Worm (Caenorhabditis elegans): Measurements from ENCODE around the gene mrps-22.
A peak's percentile ranks its signal among the peaks of the same experiment; 100 is the strongest.

mrps-22 gene

ce11 chrII:10547803-10548693 is 34.4 kb upstream of the mrps-22 start:
- TF ChIP-seq snpc-4 (tag; optimal IDR thresholded peaks at IDR 0.05) (no peak), elt-3 (tag; optimal IDR thresholded peaks at IDR 0.05) (no peak), cnd-1 (tag; optimal IDR thresholded peaks at IDR 0.05) (peak; percentile 56), mab-5 (tag; optimal IDR thresholded peaks at IDR 0.05) (no peak), mep-1 (tag; optimal IDR thresholded peaks at IDR 0.05) (no peak), tbx-8 (GFP tag; optimal IDR thresholded peaks at IDR 0.05) (no peak), ceh-83 (GFP tag; optimal IDR thresholded peaks at IDR 0.05) (no peak), nhr-12 (tag; optimal IDR thresholded peaks at IDR 0.05) (no peak), drap-1 (GFP tag; optimal IDR thresholded peaks at IDR 0.05) (no peak), sptf-1 (tag; optimal IDR thresholded peaks at IDR 0.05) (peak; percentile 11), M03D4.4 (tag; optimal IDR thresholded peaks at IDR 0.05) (peak; percentile 5)

- TF ChIP-seq mls-2 (tag; optimal IDR thresholded peaks at IDR 0.05), result peak; percentile 28
- peak; percentile 42 for TF ChIP-seq nhr-12 (tag; optimal IDR thresholded peaks at IDR 0.05)
- TF ChIP-seq M03D4.4 (tag; optimal IDR thresholded peaks at IDR 0.05), result no peak
- TF ChIP-seq drap-1 (GFP tag; optimal IDR thresholded peaks at IDR 0.05), result peak; percentile 11
- no peak for TF ChIP-seq sem-2 (GFP tag; optimal IDR thresholded peaks at IDR 0.05)
- TF ChIP-seq nhr-28 (tag; optimal IDR thresholded peaks at IDR 0.05), result no peak
- no peak for TF ChIP-seq tbx-8 (GFP tag; optimal IDR thresholded peaks at IDR 0.05)
- peak; percentile 55 for TF ChIP-seq nhr-237 (tag; optimal IDR thresholded peaks at IDR 0.05)
- no peak for TF ChIP-seq unc-39 (tag; optimal IDR thresholded peaks at IDR 0.05)
- TF ChIP-seq hlh-1 (tag; optimal IDR thresholded peaks at IDR 0.05), result no peak
- peak; percentile 30 for TF ChIP-seq lsy-2 (tag; optimal IDR thresholded peaks at IDR 0.05)
- peak; percentile 68 for TF ChIP-seq sptf-1 (tag; optimal IDR thresholded peaks at IDR 0.05)
- peak; percentile 32 for TF ChIP-seq lin-32 (GFP tag; optimal IDR thresholded peaks at IDR 0.05)
- peak; percentile 68 for TF ChIP-seq ztf-11 (tag; optimal IDR thresholded peaks at IDR 0.05)
- peak; percentile 99 for TF ChIP-seq nhr-2 (tag; optimal IDR thresholded peaks at IDR 0.05)
- TF ChIP-seq zip-8 (tag; optimal IDR thresholded peaks at IDR 0.05), result no peak
- peak; percentile 63 for TF ChIP-seq cnd-1 (tag; optimal IDR thresholded peaks at IDR 0.05)
- no peak for TF ChIP-seq elt-3 (tag; optimal IDR thresholded peaks at IDR 0.05)
- TF ChIP-seq lin-13 (tag; optimal IDR thresholded peaks at IDR 0.05), result peak; percentile 67
- peak; percentile 57 for TF ChIP-seq mep-1 (tag; optimal IDR thresholded peaks at IDR 0.05)
- peak; percentile 70 for TF ChIP-seq ces-1 (GFP tag; optimal IDR thresholded peaks at IDR 0.05)
- TF ChIP-seq bed-3 (GFP tag; optimal IDR thresholded peaks at IDR 0.05), result no peak
- TF ChIP-seq unc-120 (tag; optimal IDR thresholded peaks at IDR 0.05; ENCODE audit: poor library complexity, severe bottlenecking), result peak; percentile 71
- TF ChIP-seq flh-1 (GFP tag; optimal IDR thresholded peaks at IDR 0.05), result peak; percentile 22
- TF ChIP-seq ceh-43 (GFP tag; optimal IDR thresholded peaks at IDR 0.05), result no peak
- no peak for TF ChIP-seq blmp-1 (tag; optimal IDR thresholded peaks at IDR 0.05)
- TF ChIP-seq ceh-39 (tag; optimal IDR thresholded peaks at IDR 0.05), result peak; percentile 10
- peak; percentile 65 for TF ChIP-seq unc-62 (GFP tag; optimal IDR thresholded peaks at IDR 0.05)
- TF ChIP-seq snpc-4 (tag; optimal IDR thresholded peaks at IDR 0.05), result no peak
- TF ChIP-seq elt-1 (tag; optimal IDR thresholded peaks at IDR 0.05; ENCODE audit: borderline replicate concordance, insufficient read depth), result no peak
- peak; percentile 74 for TF ChIP-seq ham-2 (GFP tag; optimal IDR thresholded peaks at IDR 0.05)
- no peak for TF ChIP-seq ceh-83 (GFP tag; optimal IDR thresholded peaks at IDR 0.05)
- peak; percentile 85 for TF ChIP-seq pha-4 (tag; optimal IDR thresholded peaks at IDR 0.05)
- no peak for TF ChIP-seq mab-5 (tag; optimal IDR thresholded peaks at IDR 0.05)
- TF ChIP-seq nhr-76 (tag; optimal IDR thresholded peaks at IDR 0.05), result no peak
Observed at ce11 chrII:10548778-10549671, 33.4 kb upstream of the mrps-22 start.
